Fruit fly (Drosophila melanogaster) whole organism, embryonic: ENCODE data around the gene dmrt93B.

Experiments used
- B-H1 ChIP-seq: fragments of 200-800 bp; sonication (Bioruptor generic); IDR thresholded peaks from 3 replicates; pipeline ENCODE4 v1.3.6; 2022; ENCODE audit warnings: missing biosample characterization, missing genetic modification characterization
- CG10209 ChIP-seq: fragments of 200-800 bp; sonication (Bioruptor generic); optimal IDR thresholded peaks from 3 replicates; lab custom pipeline; 2017; ENCODE audit warnings: missing biosample characterization, mild to moderate bottlenecking, missing genetic modification characterization, missing genetic modification reagents
- CG10979 ChIP-seq: fragments of 200-800 bp; sonication (Bioruptor generic); optimal IDR thresholded peaks from 2 replicates; lab custom pipeline; 2018; ENCODE audit warnings: missing biosample characterization, mild to moderate bottlenecking, missing genetic modification characterization, moderate library complexity
- CG11560 ChIP-seq: fragments of 200-800 bp; sonication (Bioruptor generic); IDR thresholded peaks from 3 replicates; pipeline ENCODE4 v1.3.6; 2022; ENCODE audit warnings: missing biosample characterization, missing genetic modification characterization
- CG12299 ChIP-seq: fragments of 200-800 bp; sonication (Bioruptor generic); optimal IDR thresholded peaks from 2 replicates; lab custom pipeline; 2018; ENCODE audit warnings: missing biosample characterization, mild to moderate bottlenecking, missing genetic modification characterization
- CG12744 ChIP-seq: fragments of 200-800 bp; sonication (Bioruptor generic); optimal IDR thresholded peaks from 2 replicates; lab custom pipeline; 2016; ENCODE audit warnings: missing biosample characterization, missing genetic modification characterization
- CG13424 ChIP-seq: fragments of 200-800 bp; sonication (Bioruptor generic); optimal IDR thresholded peaks from 2 replicates; lab custom pipeline; 2019; ENCODE audit warnings: missing biosample characterization, mild to moderate bottlenecking, missing genetic modification characterization, moderate library complexity
- CG15011 ChIP-seq: fragments of 200-800 bp; sonication (Bioruptor generic); optimal IDR thresholded peaks from 3 replicates; lab custom pipeline; 2018; ENCODE audit warnings: missing biosample characterization, mild to moderate bottlenecking, missing genetic modification characterization
- CG16813 ChIP-seq: fragments of 200-800 bp; sonication (Bioruptor generic); IDR thresholded peaks from 3 replicates; pipeline ENCODE4 v1.3.6; 2022; ENCODE audit warnings: missing biosample characterization, missing genetic modification characterization; ENCODE audit not compliant: partially characterized antibody
- CG16863 ChIP-seq: fragments of 200-800 bp; sonication (Bioruptor generic); optimal IDR thresholded peaks from 3 replicates; lab custom pipeline; 2016; ENCODE audit warnings: missing biosample characterization, missing genetic modification characterization
- CG2116 ChIP-seq: fragments of 200-800 bp; sonication (Bioruptor generic); optimal IDR thresholded peaks from 3 replicates; lab custom pipeline; 2018; ENCODE audit warnings: missing biosample characterization, mild to moderate bottlenecking, missing genetic modification characterization
- CG2120 ChIP-seq: fragments of 200-800 bp; sonication (Bioruptor generic); optimal IDR thresholded peaks from 3 replicates; lab custom pipeline; 2016; ENCODE audit warnings: missing biosample characterization, missing genetic modification characterization
- CG3065 ChIP-seq: fragments of 200-800 bp; sonication (Bioruptor generic); optimal IDR thresholded peaks from 2 replicates; lab custom pipeline; 2016; ENCODE audit warnings: missing biosample characterization, missing genetic modification characterization
- CG42726 ChIP-seq: fragments of 200-800 bp; sonication (Bioruptor generic); IDR thresholded peaks from 2 replicates; pipeline ENCODE4 v1.3.6; 2022; ENCODE audit warnings: missing biosample characterization, missing genetic modification characterization; ENCODE audit not compliant: partially characterized antibody
- CG4820 ChIP-seq: fragments of 200-800 bp; sonication (Bioruptor generic); optimal IDR thresholded peaks from 3 replicates; lab custom pipeline; 2016; ENCODE audit warnings: missing biosample characterization, missing genetic modification characterization
- CG6654 ChIP-seq: fragments of 200-800 bp; sonication (Bioruptor generic); optimal IDR thresholded peaks from 2 replicates; lab custom pipeline; 2017; ENCODE audit warnings: missing biosample characterization, mild to moderate bottlenecking, missing genetic modification characterization
- CG6683 ChIP-seq: fragments of 200-800 bp; sonication (Bioruptor generic); optimal IDR thresholded peaks from 2 replicates; lab custom pipeline; 2017; ENCODE audit warnings: missing biosample characterization, mild to moderate bottlenecking, missing genetic modification characterization, missing genetic modification reagents
- CG6689 ChIP-seq: fragments of 200-800 bp; sonication (Bioruptor generic); IDR thresholded peaks from 2 replicates; pipeline ENCODE4 v1.3.6; 2022; ENCODE audit warnings: missing biosample characterization, missing genetic modification characterization
- CG6791 ChIP-seq: fragments of 200-800 bp; sonication (Bioruptor generic); IDR thresholded peaks from 3 replicates; pipeline ENCODE4 v1.3.6; 2022; ENCODE audit warnings: missing biosample characterization, missing genetic modification characterization; ENCODE audit not compliant: partially characterized antibody
- CG7928 ChIP-seq: fragments of 200-800 bp; sonication (Bioruptor generic); optimal IDR thresholded peaks from 2 replicates; lab custom pipeline; 2017; ENCODE audit warnings: missing biosample characterization, mild to moderate bottlenecking, missing genetic modification characterization
- CG8765 ChIP-seq: fragments of 200-800 bp; sonication (Bioruptor generic); IDR thresholded peaks from 2 replicates; pipeline ENCODE4 v1.3.6; 2022; ENCODE audit warnings: missing biosample characterization, missing genetic modification characterization
- CG8944 ChIP-seq: fragments of 200-800 bp; sonication (Bioruptor generic); optimal IDR thresholded peaks from 3 replicates; lab custom pipeline; 2016; ENCODE audit warnings: missing biosample characterization, missing genetic modification characterization
- CG9215 ChIP-seq: fragments of 200-800 bp; sonication (Bioruptor generic); IDR thresholded peaks from 2 replicates; pipeline ENCODE4 v1.3.6; 2022; ENCODE audit warnings: missing biosample characterization, missing genetic modification characterization
- CoRest ChIP-seq: fragments of 200-800 bp; sonication (Bioruptor generic); optimal IDR thresholded peaks from 3 replicates; lab custom pipeline; 2018; ENCODE audit warnings: missing biosample characterization, mild to moderate bottlenecking, missing genetic modification characterization, moderate library complexity
- D19B ChIP-seq: fragments of 200-800 bp; sonication (Bioruptor generic); optimal IDR thresholded peaks from 2 replicates; lab custom pipeline; 2017; ENCODE audit warnings: missing biosample characterization, mild to moderate bottlenecking, missing genetic modification characterization
- Dad ChIP-seq: fragments of 200-800 bp; sonication (Bioruptor generic); optimal IDR thresholded peaks from 3 replicates; lab custom pipeline; 2016; ENCODE audit warnings: missing biosample characterization, missing genetic modification characterization
- Dp ChIP-seq: fragments of 200-800 bp; sonication (Bioruptor generic); optimal IDR thresholded peaks from 2 replicates; lab custom pipeline; 2018; ENCODE audit warnings: missing biosample characterization, mild to moderate bottlenecking, missing genetic modification characterization, moderate library complexity
- Hmr ChIP-seq: fragments of 200-800 bp; sonication (Bioruptor generic); optimal IDR thresholded peaks from 3 replicates; lab custom pipeline; 2017; ENCODE audit warnings: mild to moderate bottlenecking, missing biosample characterization, missing genetic modification reagents, missing genetic modification characterization
- Jarid2 ChIP-seq: fragments of 200-800 bp; sonication (Bioruptor generic); optimal IDR thresholded peaks from 3 replicates; lab custom pipeline; 2017; ENCODE audit warnings: mild to moderate bottlenecking, missing biosample characterization, missing genetic modification reagents, missing genetic modification characterization
- Kr ChIP-seq: fragments of 200-800 bp; sonication (Bioruptor generic); optimal IDR thresholded peaks from 2 replicates; lab custom pipeline; 2017; ENCODE audit warnings: missing biosample characterization, mild to moderate bottlenecking, missing genetic modification characterization
- Neu2 ChIP-seq: fragments of 200-800 bp; sonication (Bioruptor generic); optimal IDR thresholded peaks from 3 replicates; lab custom pipeline; 2016; ENCODE audit warnings: missing biosample characterization, missing genetic modification characterization, borderline replicate concordance
- PHDP ChIP-seq: fragments of 200-800 bp; sonication (Bioruptor generic); optimal IDR thresholded peaks from 3 replicates; lab custom pipeline; 2018; ENCODE audit warnings: missing biosample characterization, mild to moderate bottlenecking, missing genetic modification characterization, moderate library complexity
- Ptx1 ChIP-seq: fragments of 200-800 bp; sonication (Bioruptor generic); IDR thresholded peaks from 2 replicates; pipeline ENCODE4 v1.3.6; 2022; ENCODE audit warnings: missing biosample characterization, missing genetic modification characterization
- Stat92E ChIP-seq, 3 experiments: fragments of >200 bp in 2 of 3; fragments of 200-800 bp in 1 of 3; sonication (Bioruptor generic) in 1 of 3; optimal IDR thresholded peaks; 2 replicates each; lab custom pipeline; 2017 to 2019; ENCODE audit warnings: missing biosample characterization in 3 of 3, missing genetic modification characterization in 3 of 3, mild to moderate bottlenecking in 1 of 3, moderate library complexity in 1 of 3
- Tbp ChIP-seq: fragments of >200 bp; optimal IDR thresholded peaks from 2 replicates; lab custom pipeline; 2018; ENCODE audit warnings: missing biosample characterization, missing genetic modification characterization
- bigmax ChIP-seq: fragments of 200-800 bp; sonication (Bioruptor generic); optimal IDR thresholded peaks from 2 replicates; lab custom pipeline; 2018; ENCODE audit warnings: missing biosample characterization, mild to moderate bottlenecking, missing genetic modification characterization
- exex ChIP-seq: fragments of 200-800 bp; sonication (Bioruptor generic); optimal IDR thresholded peaks from 4 replicates; lab custom pipeline; 2018; ENCODE audit warnings: missing biosample characterization, mild to moderate bottlenecking, missing genetic modification characterization, moderate library complexity
- fru ChIP-seq: fragments of >200 bp; optimal IDR thresholded peaks from 2 replicates; lab custom pipeline; 2017
- gce ChIP-seq: fragments of 200-800 bp; sonication (Bioruptor generic); IDR thresholded peaks from 3 replicates; pipeline ENCODE4 v1.3.6; 2022; ENCODE audit warnings: missing biosample characterization, missing genetic modification characterization
- gt ChIP-seq: fragments of 200-800 bp; sonication (Bioruptor generic); IDR thresholded peaks from 2 replicates; pipeline ENCODE4 v1.3.6; 2022; ENCODE audit warnings: missing biosample characterization, missing genetic modification characterization
- hbn ChIP-seq: fragments of 200-800 bp; sonication (Bioruptor generic); IDR thresholded peaks from 2 replicates; pipeline ENCODE4 v1.3.6; 2022; ENCODE audit warnings: missing biosample characterization, missing genetic modification characterization; ENCODE audit not compliant: partially characterized antibody
- hkb ChIP-seq, 2 experiments: fragments of 200-800 bp in 1 of 2; fragments of >200 bp in 1 of 2; sonication (Bioruptor generic) in 1 of 2; IDR thresholded peaks in 1 of 2; optimal IDR thresholded peaks in 1 of 2; 2 replicates each; pipeline versions ENCODE4 v1.3.6 to Lab custom; 2017 to 2022; ENCODE audit warnings: missing biosample characterization in 1 of 2, missing genetic modification characterization in 1 of 2
- hth ChIP-seq: fragments of >200 bp; optimal IDR thresholded peaks from 2 replicates; lab custom pipeline; 2017; ENCODE audit warnings: inconsistent platforms
- lilli ChIP-seq: fragments of 200-800 bp; sonication (Bioruptor generic); optimal IDR thresholded peaks from 3 replicates; lab custom pipeline; 2016; ENCODE audit warnings: missing biosample characterization, missing genetic modification characterization
- lola ChIP-seq, 3 experiments: fragments of >200 bp in 2 of 3; fragments of 200-800 bp in 1 of 3; sonication (Bioruptor generic) in 1 of 3; optimal IDR thresholded peaks; 2 replicates each; lab custom pipeline; 2017 to 2019; ENCODE audit warnings: missing biosample characterization in 3 of 3, missing genetic modification characterization in 3 of 3, mild to moderate bottlenecking in 1 of 3, moderate library complexity in 1 of 3
- mam ChIP-seq: fragments of 200-800 bp; sonication (Bioruptor generic); optimal IDR thresholded peaks from 3 replicates; lab custom pipeline; 2016; ENCODE audit warnings: missing biosample characterization, missing genetic modification characterization
- pita ChIP-seq: fragments of 200-800 bp; sonication (Bioruptor generic); optimal IDR thresholded peaks from 2 replicates; lab custom pipeline; 2017; ENCODE audit warnings: missing biosample characterization, mild to moderate bottlenecking, missing genetic modification characterization
- psq ChIP-seq: fragments of 200-800 bp; sonication (Bioruptor generic); optimal IDR thresholded peaks from 2 replicates; lab custom pipeline; 2017; ENCODE audit warnings: missing biosample characterization, missing genetic modification characterization
- sisA ChIP-seq: fragments of 200-800 bp; sonication (Bioruptor generic); IDR thresholded peaks from 2 replicates; pipeline ENCODE4 v1.3.6; 2022; ENCODE audit warnings: missing biosample characterization, missing genetic modification characterization

The dmrt93B gene

dm6 chr3R:21107907-21108591, 34.2 kb downstream of the dmrt93B start, which contains the start of the genes Sec15 and rtet (continued):
- TF ChIP-seq Hmr (GFP tag; lab: Kevin White, UChicago) (peak; percentile 46), CG6791 (GFP tag; lab: Robert Waterston, UW) (peak; percentile 48; the same call in 1 of the 3 replicates), CG42726 (no peak), Kr (no peak), CG16863 (GFP tag; lab: Kevin White, UChicago) (peak; percentile 65), CG6654 (no peak), CG8765 (GFP tag; lab: Robert Waterston, UW) (no peak), CG10979 (tag; lab: Kevin White, UChicago) (peak; percentile 81), CG13424 (tag; lab: Kevin White, UChicago) (peak; percentile 91), sisA (peak; percentile 29; the same call in 1 of the 2 replicates), CG11560 (tag; lab: Robert Waterston, UW) (peak; percentile 95), hbn (GFP tag; lab: Robert Waterston, UW) (0 out of 2 replicates have a peak, but pooled peaks have one; percentile 26), PHDP (peak; percentile 81), Jarid2 (GFP tag; lab: Kevin White, UChicago) (no peak), Tbp (GFP tag; lab: Kevin White, UChicago) (no peak), Ptx1 (GFP tag; lab: Robert Waterston, UW) (peak; percentile 48; the same call in 1 of the 2 replicates), Dp (GFP tag; lab: Kevin White, UChicago) (peak; percentile 80), lilli (GFP tag; lab: Kevin White, UChicago) (peak; percentile 67), mam (GFP tag; lab: Kevin White, UChicago) (no peak), bigmax (GFP tag; lab: Kevin White, UChicago) (no peak), pita (GFP tag; lab: Kevin White, UChicago) (no peak), gt (GFP tag; lab: Robert Waterston, UW) (no peak), Dad (peak; percentile 36), CG8944 (GFP tag; lab: Kevin White, UChicago) (no peak), CoRest (peak; percentile 71), CG2116 (GFP tag; lab: Kevin White, UChicago) (peak; percentile 70), B-H1 (GFP tag; lab: Robert Waterston, UW) (no peak; the same call in 2 of the 3 replicates), gce (GFP tag; lab: Robert Waterston, UW) (no peak), CG4820 (GFP tag; lab: Kevin White, UChicago) (peak; percentile 26), hth (lab: Kevin White, UChicago) (no peak), CG7928 (GFP tag; lab: Kevin White, UChicago) (no peak), psq (peak; percentile 15), CG3065 (GFP tag; lab: Kevin White, UChicago) (no peak), CG10209 (GFP tag; lab: Kevin White, UChicago) (peak; percentile 54), Stat92E (GFP tag; optimal IDR thresholded peaks at IDR 0.05; lab: Kevin White, UChicago) (no peak), exex (peak; percentile 66), lola (GFP tag; optimal IDR thresholded peaks at IDR 0.05; lab: Kevin White, UChicago) (peak in 1 of 3 experiments; percentile 78), CG12744 (GFP tag; lab: Kevin White, UChicago) (no peak), fru (lab: Kevin White, UChicago) (no peak), CG16813 (GFP tag; lab: Robert Waterston, UW) (peak; percentile 65), Neu2 (no peak), CG12299 (tag; lab: Kevin White, UChicago) (no peak), D19B (GFP tag; lab: Kevin White, UChicago) (no peak), CG9215 (no peak), CG6689 (GFP tag; lab: Robert Waterston, UW) (no peak), hkb (optimal IDR thresholded peaks at IDR 0.05; lab: Kevin White, UChicago) (no peak), hkb (GFP tag; IDR thresholded peaks at IDR 0.05; lab: Robert Waterston, UW) (0 out of 2 replicates have a peak, but pooled peaks have one; percentile 35), CG6683 (GFP tag; lab: Kevin White, UChicago) (peak; percentile 2), CG2120 (GFP tag; lab: Kevin White, UChicago) (peak; percentile 84), CG15011 (GFP tag; lab: Kevin White, UChicago) (no peak)
